Fruit fly (Drosophila melanogaster) whole organism, embryonic: ENCODE measurements around the gene CG2059.

ENCODE experiments used
- CG11696 ChIP-seq: fragments of 200-800 bp; sonication (Bioruptor generic); IDR thresholded peaks from 2 replicates; pipeline ENCODE4 v1.3.6; 2022; ENCODE audit warnings: missing biosample characterization, missing genetic modification characterization
- CG12744 ChIP-seq: fragments of 200-800 bp; sonication (Bioruptor generic); optimal IDR thresholded peaks from 2 replicates; lab custom pipeline; 2016; ENCODE audit warnings: missing biosample characterization, missing genetic modification characterization
- CG13123 ChIP-seq: fragments of 200-800 bp; sonication (Bioruptor generic); optimal IDR thresholded peaks from 2 replicates; lab custom pipeline; 2016; ENCODE audit warnings: missing biosample characterization, missing genetic modification characterization
- CG14667 ChIP-seq: fragments of 200-800 bp; sonication (Bioruptor generic); IDR thresholded peaks from 2 replicates; pipeline ENCODE4 v1.3.6; 2022; ENCODE audit warnings: missing biosample characterization, missing genetic modification characterization
- CG14965 ChIP-seq: fragments of 200-800 bp; sonication (Bioruptor generic); optimal IDR thresholded peaks from 2 replicates; lab custom pipeline; 2016; ENCODE audit warnings: missing biosample characterization, missing genetic modification characterization, borderline replicate concordance
- CG1602 ChIP-seq: fragments of 200-800 bp; sonication (Bioruptor generic); optimal IDR thresholded peaks from 3 replicates; lab custom pipeline; 2016; ENCODE audit warnings: missing biosample characterization, missing genetic modification characterization
- CG16813 ChIP-seq: fragments of 200-800 bp; sonication (Bioruptor generic); IDR thresholded peaks from 3 replicates; pipeline ENCODE4 v1.3.6; 2022; ENCODE audit warnings: missing biosample characterization, missing genetic modification characterization; ENCODE audit not compliant: partially characterized antibody
- CG17612 ChIP-seq: fragments of 200-800 bp; sonication (Bioruptor generic); IDR thresholded peaks from 2 replicates; pipeline ENCODE4 v1.3.6; 2022; ENCODE audit warnings: missing biosample characterization, missing genetic modification characterization
- CG2678 ChIP-seq: fragments of 200-800 bp; sonication (Bioruptor generic); optimal IDR thresholded peaks from 3 replicates; lab custom pipeline; 2019; ENCODE audit warnings: missing biosample characterization, mild to moderate bottlenecking, missing genetic modification characterization, moderate library complexity
- CG32772 ChIP-seq: fragments of 200-800 bp; sonication (Bioruptor generic); IDR thresholded peaks from 2 replicates; pipeline ENCODE4 v1.3.6; 2022; ENCODE audit warnings: missing biosample characterization, missing genetic modification characterization
- CG3838 ChIP-seq: fragments of 200-800 bp; sonication (Bioruptor generic); optimal IDR thresholded peaks from 3 replicates; lab custom pipeline; 2016; ENCODE audit warnings: missing biosample characterization, missing genetic modification characterization
- CG43689 ChIP-seq: fragments of 200-800 bp; sonication (Bioruptor generic); IDR thresholded peaks from 2 replicates; pipeline ENCODE4 v1.3.6; 2022; ENCODE audit warnings: missing biosample characterization, missing genetic modification characterization
- CG6175 ChIP-seq: fragments of 200-800 bp; sonication (Bioruptor generic); IDR thresholded peaks from 3 replicates; pipeline ENCODE4 v1.3.6; 2022; ENCODE audit warnings: missing biosample characterization, missing genetic modification characterization
- CG6654 ChIP-seq: fragments of 200-800 bp; sonication (Bioruptor generic); optimal IDR thresholded peaks from 2 replicates; lab custom pipeline; 2017; ENCODE audit warnings: missing biosample characterization, mild to moderate bottlenecking, missing genetic modification characterization
- CG7786 ChIP-seq: fragments of 200-800 bp; sonication (Bioruptor generic); optimal IDR thresholded peaks from 2 replicates; lab custom pipeline; 2016; ENCODE audit warnings: missing biosample characterization, missing genetic modification characterization
- CG8478 ChIP-seq: fragments of >200 bp; optimal IDR thresholded peaks from 2 replicates; lab custom pipeline; 2018
- CG8924 ChIP-seq: fragments of 200-800 bp; optimal IDR thresholded peaks from 3 replicates; lab custom pipeline; 2019; ENCODE audit warnings: missing biosample characterization, mild to moderate bottlenecking, missing genetic modification characterization, moderate library complexity
- D19B ChIP-seq: fragments of 200-800 bp; sonication (Bioruptor generic); optimal IDR thresholded peaks from 2 replicates; lab custom pipeline; 2017; ENCODE audit warnings: missing biosample characterization, mild to moderate bottlenecking, missing genetic modification characterization
- Deaf1 ChIP-seq: fragments of 200-800 bp; optimal IDR thresholded peaks from 3 replicates; lab custom pipeline; 2019; ENCODE audit warnings: missing biosample characterization, mild to moderate bottlenecking, missing genetic modification characterization, moderate library complexity
- Dek ChIP-seq: fragments of 200-800 bp; sonication (Bioruptor generic); optimal IDR thresholded peaks from 3 replicates; lab custom pipeline; 2019; ENCODE audit warnings: missing biosample characterization, mild to moderate bottlenecking, missing genetic modification characterization, moderate library complexity
- Eip74EF ChIP-seq, 2 experiments: fragments of 200-800 bp in 1 of 2; fragments of >200 bp in 1 of 2; sonication (Bioruptor generic) in 1 of 2; optimal IDR thresholded peaks; 2 replicates each; lab custom pipeline; 2017 to 2019; ENCODE audit warnings: missing biosample characterization in 2 of 2, missing genetic modification characterization in 2 of 2, mild to moderate bottlenecking in 1 of 2, moderate library complexity in 1 of 2
- Elba2 ChIP-seq: fragments of 200-800 bp; sonication (Bioruptor generic); optimal IDR thresholded peaks from 3 replicates; lab custom pipeline; 2016; ENCODE audit warnings: missing biosample characterization, missing genetic modification characterization
- HmgD ChIP-seq: fragments of 200-800 bp; sonication (Bioruptor generic); optimal IDR thresholded peaks from 3 replicates; lab custom pipeline; 2016; ENCODE audit warnings: missing biosample characterization, missing genetic modification characterization
- Hmr ChIP-seq: fragments of 200-800 bp; sonication (Bioruptor generic); optimal IDR thresholded peaks from 3 replicates; lab custom pipeline; 2017; ENCODE audit warnings: mild to moderate bottlenecking, missing biosample characterization, missing genetic modification reagents, missing genetic modification characterization
- Hr39 ChIP-seq: fragments of >200 bp; optimal IDR thresholded peaks from 2 replicates; lab custom pipeline; 2017
- Lim3 ChIP-seq: fragments of 200-800 bp; sonication (Bioruptor generic); IDR thresholded peaks from 2 replicates; pipeline ENCODE4 v1.3.6; 2022; ENCODE audit warnings: missing biosample characterization, missing genetic modification characterization
- MBD-R2 ChIP-seq: fragments of 200-800 bp; sonication (Bioruptor generic); IDR thresholded peaks from 2 replicates; pipeline ENCODE4 v1.3.6; 2022; ENCODE audit warnings: missing biosample characterization, missing genetic modification characterization
- Poxn ChIP-seq: fragments of 200-800 bp; sonication (Bioruptor generic); IDR thresholded peaks from 2 replicates; pipeline ENCODE4 v1.3.6; 2022; ENCODE audit warnings: missing biosample characterization, missing genetic modification characterization
- Rfx ChIP-seq: fragments of 200-800 bp; sonication (Bioruptor generic); IDR thresholded peaks from 2 replicates; pipeline ENCODE4 v1.3.6; 2022; ENCODE audit warnings: missing biosample characterization, missing genetic modification characterization
- Stat92E ChIP-seq, 3 experiments: fragments of >200 bp in 2 of 3; fragments of 200-800 bp in 1 of 3; sonication (Bioruptor generic) in 1 of 3; optimal IDR thresholded peaks; 2 replicates each; lab custom pipeline; 2017 to 2019; ENCODE audit warnings: missing biosample characterization in 3 of 3, missing genetic modification characterization in 3 of 3, mild to moderate bottlenecking in 1 of 3, moderate library complexity in 1 of 3
- Tbp ChIP-seq: fragments of >200 bp; optimal IDR thresholded peaks from 2 replicates; lab custom pipeline; 2018; ENCODE audit warnings: missing biosample characterization, missing genetic modification characterization
- ara ChIP-seq: fragments of 200-800 bp; sonication (Bioruptor generic); IDR thresholded peaks from 2 replicates; pipeline ENCODE4 v1.3.6; 2022; ENCODE audit warnings: missing biosample characterization, missing genetic modification characterization
- ato ChIP-seq: fragments of 200-800 bp; sonication (Bioruptor generic); IDR thresholded peaks from 2 replicates; pipeline ENCODE4 v1.3.6; 2022; ENCODE audit warnings: missing biosample characterization, missing genetic modification characterization; ENCODE audit not compliant: partially characterized antibody
- ci ChIP-seq: fragments of 200-800 bp; sonication (Bioruptor generic); IDR thresholded peaks from 3 replicates; pipeline ENCODE4 v1.3.6; 2022; ENCODE audit warnings: missing biosample characterization, missing genetic modification characterization
- dmrt99B ChIP-seq: fragments of 200-800 bp; sonication (Bioruptor generic); optimal IDR thresholded peaks from 2 replicates; lab custom pipeline; 2018; ENCODE audit warnings: missing biosample characterization, mild to moderate bottlenecking, missing genetic modification characterization, moderate library complexity
- eyg ChIP-seq: fragments of 200-800 bp; sonication (Bioruptor generic); optimal IDR thresholded peaks from 3 replicates; lab custom pipeline; 2016; ENCODE audit warnings: missing biosample characterization, missing genetic modification characterization
- fd64A ChIP-seq: fragments of 200-800 bp; sonication (Bioruptor generic); optimal IDR thresholded peaks from 3 replicates; lab custom pipeline; 2018; ENCODE audit warnings: missing biosample characterization, mild to moderate bottlenecking, missing genetic modification characterization
- hth ChIP-seq: fragments of >200 bp; optimal IDR thresholded peaks from 2 replicates; lab custom pipeline; 2017; ENCODE audit warnings: inconsistent platforms
- maf-S ChIP-seq: fragments of 200-800 bp; sonication (Bioruptor generic); optimal IDR thresholded peaks from 2 replicates; lab custom pipeline; 2016; ENCODE audit warnings: missing biosample characterization, missing genetic modification characterization
- mam ChIP-seq: fragments of 200-800 bp; sonication (Bioruptor generic); optimal IDR thresholded peaks from 3 replicates; lab custom pipeline; 2016; ENCODE audit warnings: missing biosample characterization, missing genetic modification characterization
- nom ChIP-seq: fragments of 200-800 bp; sonication (Bioruptor generic); optimal IDR thresholded peaks from 2 replicates; lab custom pipeline; 2017; ENCODE audit warnings: missing biosample characterization, missing genetic modification characterization, mild to moderate bottlenecking, moderate library complexity, missing genetic modification reagents
- repo ChIP-seq: fragments of 200-800 bp; sonication (Bioruptor generic); optimal IDR thresholded peaks from 2 replicates; lab custom pipeline; 2016; ENCODE audit warnings: missing biosample characterization, missing genetic modification characterization
- run ChIP-seq: fragments of 200-800 bp; sonication (Bioruptor generic); optimal IDR thresholded peaks from 3 replicates; lab custom pipeline; 2018; ENCODE audit warnings: missing biosample characterization, mild to moderate bottlenecking, missing genetic modification characterization
- salm ChIP-seq: fragments of 200-800 bp; sonication (Bioruptor generic); optimal IDR thresholded peaks from 2 replicates; lab custom pipeline; 2018; ENCODE audit warnings: missing biosample characterization, mild to moderate bottlenecking, missing genetic modification characterization
- scrt ChIP-seq: fragments of 200-800 bp; sonication (Bioruptor generic); optimal IDR thresholded peaks from 2 replicates; lab custom pipeline; 2018; ENCODE audit warnings: missing biosample characterization, mild to moderate bottlenecking, missing genetic modification characterization, moderate library complexity
- so ChIP-seq: fragments of 200-800 bp; sonication (Bioruptor generic); IDR thresholded peaks from 3 replicates; pipeline ENCODE4 v1.3.6; 2022; ENCODE audit warnings: missing biosample characterization, missing genetic modification characterization
- sqz ChIP-seq: fragments of 200-800 bp; sonication (Bioruptor generic); optimal IDR thresholded peaks from 3 replicates; lab custom pipeline; 2018; ENCODE audit warnings: missing biosample characterization, mild to moderate bottlenecking, missing genetic modification characterization
- ssp ChIP-seq: fragments of 200-800 bp; sonication (Bioruptor generic); IDR thresholded peaks from 2 replicates; pipeline ENCODE4 v1.3.6; 2022; ENCODE audit warnings: missing biosample characterization, missing genetic modification characterization
- stc ChIP-seq: fragments of 200-800 bp; sonication (Bioruptor generic); IDR thresholded peaks from 2 replicates; pipeline ENCODE4 v1.3.6; 2022; ENCODE audit warnings: missing biosample characterization, missing genetic modification characterization
- trh ChIP-seq: fragments of 200-800 bp; sonication (Bioruptor generic); optimal IDR thresholded peaks from 2 replicates; lab custom pipeline; 2016; ENCODE audit warnings: missing biosample characterization, missing genetic modification characterization

Gene CG2059

DNA sequence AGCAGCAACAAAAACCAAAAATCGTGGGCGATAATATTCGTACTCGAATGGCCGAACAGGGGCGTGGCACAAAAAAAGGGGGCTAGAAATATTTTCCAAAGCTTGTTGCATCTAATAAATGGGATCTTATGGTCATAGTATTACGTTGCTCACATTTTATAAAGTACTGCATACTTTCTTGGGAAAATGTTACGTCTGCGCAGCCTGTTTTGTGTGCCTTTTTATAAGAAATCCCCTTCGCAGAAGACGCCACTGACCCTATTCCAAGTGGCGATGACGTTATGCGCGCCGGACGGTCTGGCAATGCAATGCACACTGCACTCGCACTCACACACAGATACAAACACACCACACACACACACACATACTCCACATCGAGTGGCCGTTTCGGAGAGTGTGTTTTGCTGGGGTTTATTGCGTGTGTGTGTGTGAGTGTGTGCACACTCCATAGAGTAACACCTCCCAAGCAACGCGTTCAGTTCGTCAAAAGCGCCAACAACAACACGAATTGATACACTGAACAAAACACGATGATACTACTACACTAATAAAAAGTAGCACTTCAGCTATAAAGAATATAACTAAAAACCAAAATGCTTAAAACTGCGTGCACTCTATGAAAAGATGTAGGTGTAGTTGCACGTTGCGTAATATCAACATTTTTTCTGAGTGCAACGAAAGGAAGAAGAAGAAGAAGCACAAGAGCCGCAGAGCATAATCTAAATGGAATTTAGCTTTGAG is 7.1 kb downstream of the CG2059 start (continued):
- TF ChIP-seq Deaf1 (tag; lab: Kevin White, UChicago) = peak; percentile 26
- peak; percentile 40 for TF ChIP-seq eyg (GFP tag; lab: Kevin White, UChicago)
- peak in 1 of 2 experiments; percentile 43 for TF ChIP-seq Eip74EF (GFP tag; optimal IDR thresholded peaks at IDR 0.05; lab: Kevin White, UChicago)
- TF ChIP-seq run (tag; lab: Kevin White, UChicago) = peak; percentile 36
- TF ChIP-seq CG14965 (GFP tag; lab: Kevin White, UChicago) = peak; percentile 41
- TF ChIP-seq ci (GFP tag; lab: Robert Waterston, UW) = peak; percentile 93
- TF ChIP-seq scrt (GFP tag; lab: Kevin White, UChicago) = peak; percentile 44
- TF ChIP-seq Hr39 (lab: Kevin White, UChicago) = no peak
- TF ChIP-seq sqz (GFP tag; lab: Kevin White, UChicago) = peak; percentile 52
- peak; percentile 76 for TF ChIP-seq CG7786 (GFP tag; lab: Kevin White, UChicago)
- peak; percentile 64; the same call in 1 of the 3 replicates for TF ChIP-seq so
- TF ChIP-seq ato (GFP tag; lab: Robert Waterston, UW) = no peak
- no peak; the same call in 2 of the 3 replicates for TF ChIP-seq CG6175 (GFP tag; lab: Robert Waterston, UW)
- TF ChIP-seq dmrt99B (tag; lab: Kevin White, UChicago) = peak; percentile 86
- peak; percentile 88 for TF ChIP-seq CG32772 (GFP tag; lab: Robert Waterston, UW)
- peak; percentile 63 for TF ChIP-seq CG13123
- no peak for TF ChIP-seq Poxn (GFP tag; lab: Robert Waterston, UW)
- peak; percentile 38 for TF ChIP-seq trh (GFP tag; lab: Kevin White, UChicago)
- TF ChIP-seq CG1602 = peak; percentile 78
- peak; percentile 56 for TF ChIP-seq fd64A (GFP tag; lab: Kevin White, UChicago)
- TF ChIP-seq stc (GFP tag; lab: Robert Waterston, UW) = peak; percentile 84
- peak; percentile 6 for TF ChIP-seq CG8478 (lab: Kevin White, UChicago)
- TF ChIP-seq CG14667 (GFP tag; lab: Robert Waterston, UW) = peak; percentile 75
- TF ChIP-seq ssp (GFP tag; lab: Robert Waterston, UW) = peak; percentile 61
- TF ChIP-seq hth (lab: Kevin White, UChicago) = no peak
- TF ChIP-seq CG17612 = peak; percentile 69
- TF ChIP-seq Hmr = peak; percentile 25
- TF ChIP-seq CG16813 (GFP tag; lab: Robert Waterston, UW) = no peak
- peak; percentile 54 for TF ChIP-seq Lim3 (GFP tag; lab: Robert Waterston, UW)
- TF ChIP-seq mam (GFP tag; lab: Kevin White, UChicago) = peak; percentile 57
- peak; percentile 29 for TF ChIP-seq HmgD (GFP tag; lab: Kevin White, UChicago)
- peak; percentile 20 for TF ChIP-seq CG3838
- no peak for TF ChIP-seq MBD-R2
- peak; percentile 63 for TF ChIP-seq CG12744 (GFP tag; lab: Kevin White, UChicago)
- peak; percentile 67 for TF ChIP-seq CG6654
- peak; percentile 75 for TF ChIP-seq salm (tag; lab: Kevin White, UChicago)
- peak; percentile 81 for TF ChIP-seq CG2678
- TF ChIP-seq CG43689 (GFP tag; lab: Robert Waterston, UW) = no peak
- TF ChIP-seq D19B = peak; percentile 11
- TF ChIP-seq CG11696 (GFP tag; lab: Robert Waterston, UW) = peak; percentile 47; the same call in 1 of the 2 replicates
- TF ChIP-seq ara = peak; percentile 94
- TF ChIP-seq maf-S (GFP tag; lab: Kevin White, UChicago) = peak; percentile 60
- TF ChIP-seq nom (GFP tag; lab: Kevin White, UChicago) = peak; percentile 66
- TF ChIP-seq Rfx = peak; percentile 34; the same call in 1 of the 2 replicates
- no peak for TF ChIP-seq Stat92E (GFP tag; optimal IDR thresholded peaks at IDR 0.05; lab: Kevin White, UChicago)
- TF ChIP-seq Tbp (GFP tag; lab: Kevin White, UChicago) = no peak
- peak; percentile 78 for TF ChIP-seq CG8924 (tag; lab: Kevin White, UChicago)
- TF ChIP-seq Dek (tag; lab: Kevin White, UChicago) = peak; percentile 14
- TF ChIP-seq repo (GFP tag; lab: Kevin White, UChicago) = peak; percentile 83
- TF ChIP-seq Elba2 = peak; percentile 22
